Worm (Caenorhabditis elegans): ENCODE results near the gene cest-9.2.

cest-9.2 gene

ce11 chrX:12230357-12230756 is 8.4 kb downstream of the cest-9.2 start:
- TF ChIP-seq tbx-37 (GFP tag; conservative IDR thresholded peaks at IDR 0.05) (no peak), B0310.2 (tag; optimal IDR thresholded peaks at IDR 0.05) (no peak), hmbx-1 (tag; optimal IDR thresholded peaks at IDR 0.05) (no peak), aly-1 (tag; optimal IDR thresholded peaks at IDR 0.05) (no peak), flt-1 (GFP tag; IDR thresholded peaks at IDR 0.05) (no peak), tbx-11 (GFP tag; IDR thresholded peaks at IDR 0.05) (no peak), scrt-1 (GFP tag; IDR thresholded peaks at IDR 0.05) (no peak), pes-1 (GFP tag; IDR thresholded peaks at IDR 0.05) (no peak), ceh-13 (GFP tag; optimal IDR thresholded peaks at IDR 0.05) (no peak), ama-1 (optimal IDR thresholded peaks at IDR 0.05) (no peak), F13C5.2 (tag; optimal IDR thresholded peaks at IDR 0.05) (no peak), sea-1 (GFP tag; conservative IDR thresholded peaks at IDR 0.05) (no peak), ets-7 (tag; optimal IDR thresholded peaks at IDR 0.05) (no peak)

DNA sequence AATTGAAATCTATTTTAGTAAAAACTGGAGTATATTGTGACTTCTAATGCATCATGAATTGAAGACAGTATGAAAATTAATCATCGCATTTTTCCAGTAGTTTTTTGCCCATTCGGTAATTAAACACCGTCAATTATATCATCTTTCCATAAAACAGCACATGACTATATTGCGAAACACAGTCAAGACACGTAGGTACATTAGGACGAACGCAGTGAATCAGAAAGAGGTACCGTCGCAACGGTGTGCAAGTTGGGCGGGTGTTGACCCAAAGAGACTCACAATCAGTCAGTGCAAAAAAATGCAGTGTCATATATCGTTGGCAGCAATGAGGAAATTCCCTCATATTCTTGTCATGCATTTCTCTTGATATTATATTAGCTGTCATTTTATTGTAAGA is 12.5 kb downstream of the cest-9.2 start:
- TF ChIP-seq hmbx-1 (tag; optimal IDR thresholded peaks at IDR 0.05) = no peak
- TF ChIP-seq hmg-4 (GFP tag; optimal IDR thresholded peaks at IDR 0.05) = no peak
- TF ChIP-seq tbx-37 (GFP tag; conservative IDR thresholded peaks at IDR 0.05) = no peak
- TF ChIP-seq tbx-11 (GFP tag; IDR thresholded peaks at IDR 0.05) = no peak
- TF ChIP-seq tra-4 (tag; optimal IDR thresholded peaks at IDR 0.05) = no peak
- no peak for TF ChIP-seq ets-7 (tag; optimal IDR thresholded peaks at IDR 0.05)
- no peak for TF ChIP-seq B0310.2 (tag; optimal IDR thresholded peaks at IDR 0.05)
- TF ChIP-seq ama-1 (optimal IDR thresholded peaks at IDR 0.05) = no peak
- no peak for TF ChIP-seq hnd-1 (tag; optimal IDR thresholded peaks at IDR 0.05)
- TF ChIP-seq sea-1 (GFP tag; conservative IDR thresholded peaks at IDR 0.05) = no peak
- no peak for TF ChIP-seq F13C5.2 (tag; optimal IDR thresholded peaks at IDR 0.05)
- TF ChIP-seq scrt-1 (GFP tag; IDR thresholded peaks at IDR 0.05) = no peak
- TF ChIP-seq aly-1 (tag; optimal IDR thresholded peaks at IDR 0.05) = no peak
- TF ChIP-seq pes-1 (GFP tag; IDR thresholded peaks at IDR 0.05) = no peak
- TF ChIP-seq flt-1 (GFP tag; IDR thresholded peaks at IDR 0.05) = no peak

DNA sequence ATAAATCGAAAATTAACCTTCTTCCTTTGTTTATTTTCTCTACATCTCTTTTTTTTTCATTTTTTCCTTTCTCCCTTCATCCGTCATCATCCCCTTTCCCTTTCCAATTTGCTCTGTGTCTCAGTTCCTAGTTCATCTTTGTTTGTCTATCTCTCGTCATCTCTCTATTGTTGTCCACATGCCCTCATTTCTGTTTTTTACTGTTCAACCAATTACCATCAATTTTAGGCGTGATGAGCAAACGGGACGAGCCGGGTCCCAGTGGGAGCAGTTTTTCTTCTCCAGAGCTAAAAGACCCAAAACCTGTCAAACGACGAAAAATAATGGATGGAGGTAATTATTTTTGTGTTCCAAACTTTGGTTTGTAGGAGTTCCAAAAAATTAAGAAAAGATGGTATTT is 13.5 kb downstream of the cest-9.2 start, which contains the start of gene C23H4.6:
TSS of gene C23H4.6 (plus strand) at position 219 of the 400 bp plus-strand sequence.
- TF ChIP-seq hmg-4 (GFP tag; optimal IDR thresholded peaks at IDR 0.05) (no peak), scrt-1 (GFP tag; IDR thresholded peaks at IDR 0.05) (no peak), ceh-13 (GFP tag; optimal IDR thresholded peaks at IDR 0.05) (no peak), tbx-11 (GFP tag; IDR thresholded peaks at IDR 0.05) (no peak), ceh-36 (tag; optimal IDR thresholded peaks at IDR 0.05) (no peak), B0310.2 (tag; optimal IDR thresholded peaks at IDR 0.05) (no peak)

DNA sequence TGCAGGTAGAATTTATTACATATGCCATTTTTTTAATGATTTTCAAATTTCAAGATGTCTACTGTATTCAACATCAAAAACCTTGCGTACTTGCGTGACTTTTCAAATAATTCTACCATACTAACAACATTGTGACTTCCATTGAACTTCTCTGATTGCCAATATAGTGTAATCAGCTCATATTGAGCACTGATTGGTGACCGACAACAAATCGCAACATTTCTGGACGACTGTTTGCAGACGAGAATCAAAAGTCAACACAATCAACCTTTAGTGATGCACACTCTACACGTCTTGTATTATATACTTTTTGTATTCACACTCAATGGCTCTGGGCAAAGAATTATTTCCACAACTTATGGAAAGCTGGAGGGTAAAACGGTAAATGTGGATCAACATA is 19.5 kb downstream of the cest-9.2 start, which contains the start of gene cest-3:
TSS of gene cest-3 (plus strand) at position 190 of the 400 bp plus-strand sequence.
- TF ChIP-seq pes-1 (GFP tag; IDR thresholded peaks at IDR 0.05) = no peak

ce11 chrX:12242902-12243301 is 21.0 kb downstream of the cest-9.2 start:
- TF ChIP-seq F13C5.2 (tag; optimal IDR thresholded peaks at IDR 0.05) (no peak), tra-4 (tag; optimal IDR thresholded peaks at IDR 0.05) (no peak), B0310.2 (tag; optimal IDR thresholded peaks at IDR 0.05) (no peak), hnd-1 (tag; optimal IDR thresholded peaks at IDR 0.05) (no peak), scrt-1 (GFP tag; IDR thresholded peaks at IDR 0.05) (no peak), tbx-11 (GFP tag; IDR thresholded peaks at IDR 0.05) (no peak)

ce11 chrX:12248140-12248539 is 26.2 kb downstream of the cest-9.2 start:
- TF ChIP-seq sea-1 (GFP tag; conservative IDR thresholded peaks at IDR 0.05) = no peak
- TF ChIP-seq scrt-1 (GFP tag; IDR thresholded peaks at IDR 0.05) = no peak
- no peak for TF ChIP-seq ceh-36 (tag; optimal IDR thresholded peaks at IDR 0.05)
- no peak for TF ChIP-seq ceh-13 (GFP tag; optimal IDR thresholded peaks at IDR 0.05)
- no peak for TF ChIP-seq flt-1 (GFP tag; IDR thresholded peaks at IDR 0.05)
- no peak for TF ChIP-seq tbx-37 (GFP tag; conservative IDR thresholded peaks at IDR 0.05)
- no peak for TF ChIP-seq hmg-4 (GFP tag; optimal IDR thresholded peaks at IDR 0.05)
- no peak for TF ChIP-seq hmbx-1 (tag; optimal IDR thresholded peaks at IDR 0.05)
- no peak for TF ChIP-seq ama-1 (optimal IDR thresholded peaks at IDR 0.05)
- no peak for TF ChIP-seq B0310.2 (tag; optimal IDR thresholded peaks at IDR 0.05)
- no peak for TF ChIP-seq tbx-11 (GFP tag; IDR thresholded peaks at IDR 0.05)
- no peak for TF ChIP-seq ets-7 (tag; optimal IDR thresholded peaks at IDR 0.05)
- TF ChIP-seq pes-1 (GFP tag; IDR thresholded peaks at IDR 0.05) = no peak
- TF ChIP-seq F13C5.2 (tag; optimal IDR thresholded peaks at IDR 0.05) = no peak
- TF ChIP-seq tra-4 (tag; optimal IDR thresholded peaks at IDR 0.05) = no peak
- TF ChIP-seq aly-1 (tag; optimal IDR thresholded peaks at IDR 0.05) = no peak
- TF ChIP-seq hnd-1 (tag; optimal IDR thresholded peaks at IDR 0.05) = no peak

DNA sequence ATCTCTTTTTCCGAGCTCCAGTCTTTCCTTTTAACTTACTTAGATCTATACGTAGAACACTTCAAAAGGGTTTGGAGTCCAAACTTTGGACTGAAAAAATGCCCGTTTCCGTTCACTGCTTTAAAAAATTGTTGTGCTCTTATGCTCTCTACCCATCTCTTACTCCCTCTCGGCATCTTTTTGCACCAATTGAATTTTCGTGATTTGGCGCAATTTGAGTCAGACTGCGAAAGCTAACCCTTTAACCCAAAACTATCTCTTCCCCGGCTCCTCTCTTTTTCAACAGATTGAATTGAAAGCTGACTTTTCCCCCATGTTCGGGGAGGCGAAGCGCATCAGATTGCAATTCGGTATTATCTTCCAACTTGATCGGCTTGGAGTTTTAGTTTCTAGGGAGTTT is 30.3 kb downstream of the cest-9.2 start:
- TF ChIP-seq sea-1 (GFP tag; conservative IDR thresholded peaks at IDR 0.05) (no peak), hmbx-1 (tag; optimal IDR thresholded peaks at IDR 0.05) (no peak), tra-4 (tag; optimal IDR thresholded peaks at IDR 0.05) (no peak), ceh-13 (GFP tag; optimal IDR thresholded peaks at IDR 0.05) (no peak), tbx-11 (GFP tag; IDR thresholded peaks at IDR 0.05) (no peak), F13C5.2 (tag; optimal IDR thresholded peaks at IDR 0.05) (no peak), flt-1 (GFP tag; IDR thresholded peaks at IDR 0.05) (no peak), scrt-1 (GFP tag; IDR thresholded peaks at IDR 0.05) (no peak), B0310.2 (tag; optimal IDR thresholded peaks at IDR 0.05) (no peak), tbx-37 (GFP tag; conservative IDR thresholded peaks at IDR 0.05) (no peak), pes-1 (GFP tag; IDR thresholded peaks at IDR 0.05) (no peak)

DNA sequence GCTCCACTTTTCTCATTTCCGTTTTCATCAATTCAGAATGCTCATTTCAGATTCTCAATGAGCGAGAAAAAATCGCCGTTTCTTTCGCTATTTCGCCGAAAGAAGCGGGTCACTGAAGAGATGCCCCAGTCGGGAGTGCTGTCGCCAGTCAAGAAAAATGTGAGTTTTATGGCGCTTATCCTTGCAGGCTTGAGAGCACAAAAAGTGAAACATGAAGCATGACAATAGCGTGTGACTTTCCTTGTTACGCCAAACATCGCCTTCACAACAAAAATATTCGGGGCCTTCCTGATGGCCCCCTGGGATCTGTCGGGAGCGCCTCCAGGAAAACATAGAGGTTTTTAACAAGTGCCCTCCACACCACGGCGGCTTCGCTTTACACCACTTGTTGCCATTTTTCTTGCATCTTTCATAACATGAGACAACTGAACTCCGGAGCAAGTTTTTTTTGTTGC is 34.7 kb downstream of the cest-9.2 start, which contains the start of gene E01G6.2:
TSS of gene E01G6.2 (plus strand) at position 51 of the 455 bp plus-strand sequence.
- TF ChIP-seq B0310.2 (tag; optimal IDR thresholded peaks at IDR 0.05) (no peak), pes-1 (GFP tag; IDR thresholded peaks at IDR 0.05) (no peak), F13C5.2 (tag; optimal IDR thresholded peaks at IDR 0.05) (no peak), tbx-37 (GFP tag; conservative IDR thresholded peaks at IDR 0.05) (no peak), hnd-1 (tag; optimal IDR thresholded peaks at IDR 0.05) (no peak), ama-1 (optimal IDR thresholded peaks at IDR 0.05) (no peak), ceh-13 (GFP tag; optimal IDR thresholded peaks at IDR 0.05) (no peak), scrt-1 (GFP tag; IDR thresholded peaks at IDR 0.05) (no peak), flt-1 (GFP tag; IDR thresholded peaks at IDR 0.05) (no peak), tbx-11 (GFP tag; IDR thresholded peaks at IDR 0.05) (no peak), hmg-4 (GFP tag; optimal IDR thresholded peaks at IDR 0.05) (no peak), ets-7 (tag; optimal IDR thresholded peaks at IDR 0.05) (no peak), aly-1 (tag; optimal IDR thresholded peaks at IDR 0.05) (no peak), ceh-36 (tag; optimal IDR thresholded peaks at IDR 0.05) (no peak), tra-4 (tag; optimal IDR thresholded peaks at IDR 0.05) (no peak), sea-1 (GFP tag; conservative IDR thresholded peaks at IDR 0.05) (no peak), hmbx-1 (tag; optimal IDR thresholded peaks at IDR 0.05) (no peak)
